Worm (Caenorhabditis elegans) whole organism, L3 larva: Measurements from ENCODE around the gene hlh-33.

ENCODE experiments used
- R02D3.7 ChIP-seq: fragments of 150-350 bp; optimal IDR thresholded peaks from 2 replicates; lab custom pipeline; 2014; ENCODE audit warnings: missing biosample characterization, missing genetic modification characterization
- aly-2 ChIP-seq: fragments of 150-350 bp; optimal IDR thresholded peaks from 2 replicates; lab custom pipeline; 2014; ENCODE audit warnings: missing biosample characterization, missing genetic modification characterization
- ama-1 ChIP-seq: fragments of 150-350 bp; optimal IDR thresholded peaks from 2 replicates; lab custom pipeline; 2018
- ceh-16 ChIP-seq: sonication (generic microtip); optimal IDR thresholded peaks from 2 replicates; lab custom pipeline; 2017; ENCODE audit warnings: missing biosample characterization, missing genetic modification characterization
- ceh-28 ChIP-seq: fragments of 150-350 bp; optimal IDR thresholded peaks from 2 replicates; lab custom pipeline; 2014; ENCODE audit warnings: missing biosample characterization, missing genetic modification reagents, missing genetic modification characterization
- ceh-82 ChIP-seq: fragments of 150-350 bp; optimal IDR thresholded peaks from 2 replicates; lab custom pipeline; 2014; ENCODE audit warnings: missing biosample characterization, missing genetic modification characterization
- ceh-9 ChIP-seq: sonication (generic microtip); optimal IDR thresholded peaks from 2 replicates; lab custom pipeline; 2018; ENCODE audit warnings: missing biosample characterization, missing genetic modification characterization
- daf-12 ChIP-seq: fragments of 150-350 bp; optimal IDR thresholded peaks from 2 replicates; lab custom pipeline; 2014; ENCODE audit warnings: missing biosample characterization, missing genetic modification reagents, missing genetic modification characterization
- egl-27 ChIP-seq: sonication (generic microtip); optimal IDR thresholded peaks from 4 replicates; lab custom pipeline; 2017; ENCODE audit warnings: missing biosample characterization, missing genetic modification reagents, missing genetic modification characterization
- egl-5 ChIP-seq: fragments of 150-350 bp; optimal IDR thresholded peaks from 2 replicates; lab custom pipeline; 2017; ENCODE audit warnings: missing biosample characterization, missing genetic modification reagents, missing genetic modification characterization, inconsistent platforms
- elt-1 ChIP-seq: fragments of 150-350 bp; optimal IDR thresholded peaks from 2 replicates; lab custom pipeline; 2014; ENCODE audit warnings: missing biosample characterization, missing genetic modification characterization
- elt-2 ChIP-seq: sonication (generic microtip); optimal IDR thresholded peaks from 2 replicates; lab custom pipeline; 2016; ENCODE audit warnings: missing genetic modification reagents, mild to moderate bottlenecking, missing genetic modification characterization, missing compliant biosample characterization
- elt-3 ChIP-seq, 3 experiments: fragments of 150-350 bp in 1 of 3; sonication (generic microtip) in 2 of 3; optimal IDR thresholded peaks; 2 replicates in 2 of 3; 4 replicates in 1 of 3; lab custom pipeline; 2014 to 2017; ENCODE audit warnings: missing biosample characterization in 3 of 3, missing genetic modification characterization in 3 of 3
- eor-1 ChIP-seq, 2 experiments: fragments of 150-350 bp; optimal IDR thresholded peaks; 2 replicates each; lab custom pipeline; 2014 to 2018; ENCODE audit warnings: missing biosample characterization in 2 of 2, missing genetic modification characterization in 2 of 2
- fkh-10 ChIP-seq: sonication (generic microtip); optimal IDR thresholded peaks from 2 replicates; lab custom pipeline; 2017; ENCODE audit warnings: missing biosample characterization, missing genetic modification reagents, missing genetic modification characterization
- fkh-2 ChIP-seq: fragments of 150-350 bp; optimal IDR thresholded peaks from 2 replicates; lab custom pipeline; 2014; ENCODE audit warnings: missing biosample characterization, missing genetic modification reagents, missing genetic modification characterization
- fos-1 ChIP-seq: fragments of 150-350 bp; optimal IDR thresholded peaks from 2 replicates; lab custom pipeline; 2014; ENCODE audit warnings: missing biosample characterization, missing genetic modification characterization
- hmg-11 ChIP-seq: sonication (generic microtip); optimal IDR thresholded peaks from 2 replicates; lab custom pipeline; 2016; ENCODE audit warnings: missing genetic modification characterization, missing compliant biosample characterization
- lin-15B ChIP-seq: fragments of 150-350 bp; optimal IDR thresholded peaks from 2 replicates; lab custom pipeline; 2014; ENCODE audit warnings: missing biosample characterization, missing genetic modification characterization
- lin-39 ChIP-seq: fragments of 150-350 bp; optimal IDR thresholded peaks from 2 replicates; lab custom pipeline; 2018; ENCODE audit warnings: missing biosample characterization, missing genetic modification reagents, missing genetic modification characterization
- lsy-12 ChIP-seq: sonication (generic microtip); optimal IDR thresholded peaks from 2 replicates; lab custom pipeline; 2016; ENCODE audit warnings: mild to moderate bottlenecking, missing genetic modification characterization, missing compliant biosample characterization
- mdl-1 ChIP-seq: fragments of 150-350 bp; optimal IDR thresholded peaks from 2 replicates; lab custom pipeline; 2014; ENCODE audit warnings: missing biosample characterization, missing genetic modification characterization
- mml-1 ChIP-seq: fragments of 150-350 bp; sonication (generic microtip); optimal IDR thresholded peaks from 3 replicates; lab custom pipeline; 2014; ENCODE audit warnings: missing biosample characterization, missing genetic modification characterization
- nhr-11 ChIP-seq: fragments of 150-350 bp; optimal IDR thresholded peaks from 2 replicates; lab custom pipeline; 2014; ENCODE audit warnings: missing biosample characterization, missing genetic modification characterization
- nhr-12 ChIP-seq: fragments of 150-350 bp; optimal IDR thresholded peaks from 2 replicates; lab custom pipeline; 2014; ENCODE audit warnings: missing biosample characterization, missing genetic modification characterization
- nhr-25 ChIP-seq: sonication (generic microtip); optimal IDR thresholded peaks from 2 replicates; lab custom pipeline; 2017; ENCODE audit warnings: missing biosample characterization, missing genetic modification characterization
- nhr-28 ChIP-seq: fragments of 150-350 bp; optimal IDR thresholded peaks from 2 replicates; lab custom pipeline; 2014; ENCODE audit warnings: missing biosample characterization, missing genetic modification characterization
- nhr-43 ChIP-seq: sonication (generic microtip); optimal IDR thresholded peaks from 2 replicates; lab custom pipeline; 2016; ENCODE audit warnings: mild to moderate bottlenecking, missing genetic modification characterization, missing compliant biosample characterization; ENCODE audit not compliant: poor library complexity, severe bottlenecking
- nhr-67 ChIP-seq: fragments of 150-350 bp; optimal IDR thresholded peaks from 2 replicates; lab custom pipeline; 2014; ENCODE audit warnings: missing biosample characterization, missing genetic modification characterization
- nhr-76 ChIP-seq: fragments of 150-350 bp; sonication (generic microtip); optimal IDR thresholded peaks from 5 replicates; lab custom pipeline; 2014; ENCODE audit warnings: missing biosample characterization, missing genetic modification characterization
- pha-4 ChIP-seq: fragments of 150-350 bp; optimal IDR thresholded peaks from 2 replicates; lab custom pipeline; 2014; ENCODE audit warnings: missing biosample characterization, missing genetic modification reagents, missing genetic modification characterization
- pqm-1 ChIP-seq: fragments of 150-350 bp; optimal IDR thresholded peaks from 2 replicates; lab custom pipeline; 2017; ENCODE audit warnings: missing biosample characterization, missing genetic modification characterization, inconsistent platforms
- sea-2 ChIP-seq: fragments of 150-350 bp; sonication (generic microtip); optimal IDR thresholded peaks from 4 replicates; lab custom pipeline; 2014; ENCODE audit warnings: missing biosample characterization, missing genetic modification reagents, missing genetic modification characterization
- skn-1 ChIP-seq: fragments of 150-350 bp; optimal IDR thresholded peaks from 2 replicates; lab custom pipeline; 2014; ENCODE audit warnings: missing biosample characterization, missing genetic modification characterization
- unc-39 ChIP-seq: sonication (generic microtip); optimal IDR thresholded peaks from 4 replicates; lab custom pipeline; 2017; ENCODE audit warnings: missing biosample characterization, missing genetic modification characterization
- unc-62 ChIP-seq: fragments of 150-350 bp; sonication (generic microtip); optimal IDR thresholded peaks from 4 replicates; lab custom pipeline; 2014; ENCODE audit warnings: missing biosample characterization, missing genetic modification reagents, missing genetic modification characterization
- zag-1 ChIP-seq: fragments of 150-350 bp; optimal IDR thresholded peaks from 2 replicates; lab custom pipeline; 2014; ENCODE audit warnings: missing biosample characterization, missing genetic modification characterization
- ztf-11 ChIP-seq: fragments of 150-350 bp; optimal IDR thresholded peaks from 2 replicates; lab custom pipeline; 2014; ENCODE audit warnings: missing biosample characterization, missing genetic modification characterization
- ztf-4 ChIP-seq: fragments of 150-350 bp; optimal IDR thresholded peaks from 2 replicates; lab custom pipeline; 2014; ENCODE audit warnings: missing biosample characterization, missing genetic modification characterization

hlh-33 gene

DNA sequence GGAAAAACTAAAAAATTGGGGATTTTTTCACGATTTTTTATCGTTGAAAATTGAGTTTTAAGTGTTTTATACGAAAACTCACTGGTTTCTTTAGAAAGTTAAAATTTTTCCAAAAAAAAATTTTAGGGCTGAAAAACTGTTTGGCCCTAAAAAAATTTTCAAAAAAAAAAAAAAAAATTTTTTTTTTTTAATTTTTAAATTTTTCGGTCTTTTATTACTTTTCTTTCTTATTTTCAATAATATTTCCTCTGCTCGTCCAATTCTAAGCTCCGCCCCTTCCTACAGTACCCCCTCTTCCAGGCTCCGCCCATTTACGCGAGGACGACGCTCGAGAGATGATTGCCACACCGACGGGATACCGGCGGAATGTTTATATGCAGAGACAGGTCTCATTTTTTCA lies 6.4 kb upstream of the hlh-33 start, which contains the start of gene pqn-82:
TSS of gene pqn-82 (plus strand) at position 301 of the 400 bp plus-strand sequence.
- TF ChIP-seq eor-1 (tag; optimal IDR thresholded peaks at IDR 0.05; lab: Kevin White, UChicago) (no peak), egl-27 (tag; lab: Kevin White, UChicago) (no peak), nhr-76 (tag; lab: Kevin White, UChicago) (no peak), fkh-2 (no peak), ztf-4 (tag; lab: Kevin White, UChicago) (no peak), unc-39 (no peak), daf-12 (tag; lab: Kevin White, UChicago) (no peak), pha-4 (tag; lab: Kevin White, UChicago) (no peak), zag-1 (tag; lab: Kevin White, UChicago) (no peak), nhr-11 (no peak), pqm-1 (no peak), ama-1 (no peak), lin-15B (tag; lab: Kevin White, UChicago) (no peak), ceh-9 (tag; lab: Kevin White, UChicago) (no peak), ceh-28 (no peak), elt-2 (tag; lab: Kevin White, UChicago) (no peak), elt-3 (tag; optimal IDR thresholded peaks at IDR 0.05; lab: Kevin White, UChicago) (no peak), nhr-28 (tag; lab: Kevin White, UChicago) (no peak)
- TF ChIP-seq, all 47 proteins: peak for 0

DNA sequence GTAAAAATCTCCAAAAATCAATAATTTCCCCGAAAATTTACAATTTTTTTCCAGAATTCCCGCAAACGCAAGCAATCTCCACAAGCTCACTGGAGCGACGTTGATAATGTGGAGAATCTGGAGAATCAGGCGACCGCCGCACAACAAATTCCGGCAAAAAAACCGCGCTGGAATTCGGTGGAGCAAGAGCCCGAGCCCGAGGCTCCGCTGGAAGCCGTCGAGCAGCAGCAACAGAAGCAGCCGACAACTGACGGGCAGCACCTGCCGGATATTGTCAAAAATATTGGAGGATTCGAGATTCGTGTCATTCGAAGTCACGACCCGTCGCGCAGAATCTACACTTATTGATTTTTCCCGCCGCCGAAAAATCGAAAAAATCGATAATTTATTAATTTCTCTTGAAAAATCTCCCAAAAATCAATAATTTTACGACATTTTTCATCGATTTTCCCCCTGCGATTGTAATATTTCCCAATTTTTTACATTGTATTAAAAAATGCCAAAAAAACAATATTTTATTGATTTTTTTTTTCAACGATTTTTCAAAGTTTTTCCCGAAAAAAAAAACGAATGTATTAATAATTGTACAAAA lies 3.0 kb upstream of the hlh-33 start:
- no peak for TF ChIP-seq lin-39 (tag; lab: Kevin White, UChicago)
- peak; percentile 68 for TF ChIP-seq ceh-28

DNA sequence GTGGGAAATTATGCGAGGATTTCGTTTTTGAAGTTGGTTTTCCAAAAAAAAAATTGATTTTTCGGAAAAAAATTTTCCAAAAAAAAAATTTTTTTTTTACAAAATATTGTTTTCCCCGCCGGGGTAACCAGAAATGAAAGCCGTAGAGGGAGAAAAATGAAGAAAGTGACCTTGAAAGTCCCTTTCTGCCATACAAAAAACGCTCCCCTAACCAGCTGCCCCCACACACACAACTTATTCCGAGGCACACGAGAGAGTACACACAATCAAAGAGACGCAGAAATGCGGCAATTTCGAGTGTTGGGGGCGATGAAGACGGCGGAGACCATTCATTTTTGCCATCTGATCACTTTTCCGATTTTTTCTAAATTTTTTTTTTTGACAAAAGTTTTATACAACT lies 1.2 kb upstream of the hlh-33 start:
- TF ChIP-seq pqm-1 (no peak), ztf-11 (tag; lab: Kevin White, UChicago) (no peak), elt-3 (tag; optimal IDR thresholded peaks at IDR 0.05; lab: Kevin White, UChicago) (no peak), hmg-11 (peak; percentile 12), nhr-25 (tag; lab: Kevin White, UChicago) (peak; percentile 89), ama-1 (no peak)

DNA sequence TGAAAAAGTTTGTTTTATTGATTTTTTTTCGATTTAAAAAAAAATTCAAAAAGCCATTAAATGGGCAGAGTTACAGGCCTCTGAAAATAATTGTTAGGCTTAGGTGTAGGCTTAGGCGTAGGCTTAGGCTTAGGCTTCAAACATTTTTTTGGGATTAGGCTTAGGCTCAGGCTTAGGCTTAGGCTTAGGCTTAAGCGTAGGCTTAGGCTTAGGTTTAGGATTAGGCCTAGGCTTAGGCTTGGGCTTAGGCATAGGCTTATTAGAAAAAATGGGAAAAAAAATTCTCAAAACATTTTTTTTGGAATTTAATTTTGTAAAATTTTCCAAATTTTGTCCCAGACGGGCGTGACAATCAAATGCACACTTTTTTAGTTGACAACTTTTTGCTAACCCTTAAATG lies 983 bp downstream of the hlh-33 start:
- TF ChIP-seq ceh-28 (no peak), ztf-11 (tag; lab: Kevin White, UChicago) (no peak), egl-5 (tag; lab: Kevin White, UChicago) (no peak), ama-1 (no peak), lin-39 (tag; lab: Kevin White, UChicago) (no peak), unc-62 (GFP tag; lab: Kevin White, UChicago) (no peak), mml-1 (tag; lab: Kevin White, UChicago) (no peak), nhr-67 (tag; lab: Kevin White, UChicago) (no peak), unc-39 (no peak), egl-27 (tag; lab: Kevin White, UChicago) (no peak), eor-1 (tag; optimal IDR thresholded peaks at IDR 0.05; lab: Kevin White, UChicago) (no peak)
- TF ChIP-seq, all 47 proteins: peak for 0

DNA sequence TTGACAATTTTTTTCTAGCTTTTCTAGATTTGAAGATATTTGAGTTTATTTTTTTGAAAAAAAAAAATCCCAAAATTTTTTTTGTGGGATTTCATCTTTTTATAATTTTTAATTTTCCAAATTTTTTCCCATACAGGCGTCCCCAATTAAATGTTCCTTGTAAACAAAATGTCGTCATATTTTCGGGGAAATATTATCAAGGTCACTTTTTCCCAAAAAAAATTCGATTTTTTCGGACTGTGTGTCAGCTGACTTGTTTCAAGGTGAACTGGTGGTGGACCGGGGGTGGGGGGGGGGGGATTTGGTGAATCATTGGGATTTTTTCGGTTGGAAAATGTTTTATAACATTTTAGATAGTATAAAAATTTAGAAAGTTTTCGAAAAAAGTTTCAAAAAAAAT lies 1.5 kb downstream of the hlh-33 start:
- no peak for TF ChIP-seq R02D3.7 (tag; lab: Kevin White, UChicago)
- TF ChIP-seq egl-5 (tag; lab: Kevin White, UChicago): no peak
- no peak for TF ChIP-seq elt-1 (tag; lab: Kevin White, UChicago)
- no peak for TF ChIP-seq egl-27 (tag; lab: Kevin White, UChicago)
- no peak for TF ChIP-seq ztf-4 (tag; lab: Kevin White, UChicago)
- TF ChIP-seq nhr-43 (tag; lab: Kevin White, UChicago): no peak
- TF ChIP-seq fos-1 (tag; lab: Kevin White, UChicago): no peak
- TF ChIP-seq unc-39: no peak
- TF ChIP-seq nhr-67 (tag; lab: Kevin White, UChicago): no peak
- TF ChIP-seq ceh-9 (tag; lab: Kevin White, UChicago): no peak
- TF ChIP-seq nhr-28 (tag; lab: Kevin White, UChicago): no peak

DNA sequence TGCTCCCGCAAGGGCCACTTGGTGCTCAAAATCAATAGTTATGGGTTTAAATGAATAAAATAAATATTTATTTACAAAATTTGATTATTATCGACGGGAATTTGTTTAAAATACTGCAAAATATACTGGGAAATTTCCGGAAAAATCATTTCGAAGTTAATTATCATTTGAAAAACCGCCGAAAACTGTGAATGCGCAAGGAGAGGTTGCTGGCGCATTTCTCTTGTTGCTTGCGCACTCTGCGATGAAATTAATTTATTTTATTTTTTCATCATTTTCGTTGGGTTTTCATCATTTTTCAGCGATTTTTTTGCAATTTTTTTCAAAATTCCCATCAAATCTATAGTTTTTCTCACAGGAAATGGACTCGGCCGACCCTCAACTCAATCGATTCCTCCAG lies 4.3 kb downstream of the hlh-33 start, which contains the start of gene ddp-1:
TSS of gene ddp-1 (plus strand) at position 357 of the 400 bp plus-strand sequence.
- TF ChIP-seq ceh-28 (peak; percentile 82), lin-39 (tag; lab: Kevin White, UChicago) (peak; percentile 73), ama-1 (peak; percentile 82), skn-1 (peak; percentile 72), ceh-82 (peak; percentile 93), egl-5 (tag; lab: Kevin White, UChicago) (peak; percentile 89), sea-2 (GFP tag; lab: Kevin White, UChicago) (no peak), ceh-16 (tag; lab: Kevin White, UChicago) (no peak), lsy-12 (peak; percentile 93), pqm-1 (peak; percentile 41), mdl-1 (no peak), unc-39 (no peak), nhr-11 (peak; percentile 50), nhr-25 (tag; lab: Kevin White, UChicago) (peak; percentile 76), aly-2 (peak; percentile 70), R02D3.7 (tag; lab: Kevin White, UChicago) (peak; percentile 85), mml-1 (tag; lab: Kevin White, UChicago) (no peak), fkh-10 (GFP tag; lab: Kevin White, UChicago) (peak; percentile 94), unc-62 (GFP tag; lab: Kevin White, UChicago) (peak; percentile 54), elt-1 (tag; lab: Kevin White, UChicago) (peak; percentile 38), nhr-76 (tag; lab: Kevin White, UChicago) (no peak), nhr-67 (tag; lab: Kevin White, UChicago) (no peak), nhr-12 (no peak), fkh-2 (no peak), egl-27 (tag; lab: Kevin White, UChicago) (peak; percentile 69), ztf-4 (tag; lab: Kevin White, UChicago) (peak; percentile 64)
